Worm (Caenorhabditis elegans) whole organism, late embryonic: ENCODE measurements around the gene gfl-1.

Experiments
- elt-2 ChIP-seq: sonication (generic microtip); optimal IDR thresholded peaks from 2 replicates; lab custom pipeline; 2016; ENCODE audit warnings: missing genetic modification reagents, missing genetic modification characterization, missing compliant biosample characterization
- fkh-10 ChIP-seq: fragments of 150-350 bp; optimal IDR thresholded peaks from 2 replicates; lab custom pipeline; 2014; ENCODE audit warnings: missing biosample characterization, missing genetic modification reagents, missing genetic modification characterization
- hlh-6 ChIP-seq: sonication (generic microtip); optimal IDR thresholded peaks from 2 replicates; lab custom pipeline; 2016; ENCODE audit warnings: missing genotype, missing genetic modification characterization, missing compliant biosample characterization
- hlh-8 ChIP-seq: sonication (generic microtip); optimal IDR thresholded peaks from 2 replicates; lab custom pipeline; 2016; ENCODE audit warnings: missing genotype, missing genetic modification characterization, missing compliant biosample characterization
- ttx-3 ChIP-seq: sonication (generic microtip); optimal IDR thresholded peaks from 2 replicates; lab custom pipeline; 2016; ENCODE audit warnings: missing genetic modification reagents, missing genetic modification characterization, missing compliant biosample characterization

DNA sequence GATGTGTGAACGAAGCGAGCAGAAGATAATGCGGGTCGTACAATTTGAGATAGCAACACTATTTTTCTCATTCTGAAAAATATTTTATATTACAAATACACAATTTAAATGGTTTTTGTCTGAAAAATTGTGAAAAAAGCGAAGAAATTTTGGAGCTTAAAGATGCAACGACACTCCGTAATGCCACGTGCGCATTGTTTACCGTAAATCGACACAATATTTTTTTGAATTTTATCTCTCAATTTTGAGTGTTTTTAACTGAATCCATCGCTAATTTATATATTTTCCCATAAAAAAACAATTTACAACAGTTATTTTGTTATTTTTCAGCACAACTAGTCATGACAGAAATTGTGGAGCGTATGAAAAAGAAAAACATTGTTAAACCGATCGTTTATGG, at the start of gene gfl-1, which contains the start of gene M04B2.4:
- TF ChIP-seq hlh-6 = no peak
- TF ChIP-seq fkh-10 (GFP tag; lab: Kevin White, UChicago) = no peak
- TF ChIP-seq elt-2 (tag; lab: Kevin White, UChicago) = peak; percentile 36
- no peak for TF ChIP-seq ttx-3 (tag; lab: Kevin White, UChicago)
- no peak for TF ChIP-seq hlh-8
